Fruit fly (Drosophila melanogaster): ENCODE results near the gene CG3061.
A peak's percentile ranks its signal among the peaks of the same experiment; 100 is the strongest.

The CG3061 gene

DNA sequence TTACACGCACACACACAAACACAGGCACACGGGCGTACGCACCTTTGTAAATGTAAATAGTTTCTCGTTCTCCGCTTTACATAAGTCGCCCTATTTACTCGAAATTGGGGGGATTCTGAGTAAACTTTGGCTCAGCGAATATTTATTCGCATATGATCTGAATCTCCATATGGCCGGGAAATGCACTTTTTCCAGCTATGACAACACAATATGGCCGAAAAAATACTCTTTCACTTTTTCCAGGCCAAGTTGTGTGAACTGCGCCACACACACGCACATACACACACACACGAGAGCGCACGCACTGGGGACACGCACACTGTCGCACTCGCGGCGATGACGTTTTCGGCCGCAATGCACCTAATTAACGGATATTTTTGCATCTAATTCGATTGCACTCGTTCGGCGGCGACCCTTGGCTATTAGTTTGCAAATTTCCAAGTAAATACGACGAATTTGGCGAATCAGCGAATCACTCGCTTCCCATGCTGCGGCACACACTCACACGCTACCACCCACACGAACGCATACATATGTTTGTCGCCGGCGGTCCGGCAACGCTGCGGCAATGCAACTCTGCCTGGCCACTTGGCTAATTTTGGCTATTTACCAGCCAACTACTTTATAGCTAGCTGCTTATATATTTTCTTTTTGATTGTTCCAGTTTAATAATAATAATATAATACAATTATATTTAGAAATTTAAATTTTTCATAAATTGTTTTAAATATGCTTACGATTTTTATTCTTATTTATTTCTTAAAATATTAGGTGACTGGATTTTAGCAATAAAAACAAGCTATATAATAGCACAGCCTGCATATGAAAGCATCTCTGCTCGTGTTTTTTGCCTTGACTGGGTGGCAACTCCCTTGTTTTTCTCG is at the start of gene CG3061, which contains the start of gene rdx (continued):
- TF ChIP-seq oc (tag; optimal IDR thresholded peaks at IDR 0.05) (peak; percentile 1), zen2 (GFP tag; IDR thresholded peaks at IDR 0.05; ENCODE audit: partially characterized antibody) (no peak), cwo (GFP tag; optimal IDR thresholded peaks at IDR 0.05) (peak; percentile 28), NFAT (GFP tag; IDR thresholded peaks at IDR 0.05) (peak; percentile 33; the same call in 1 of the 2 replicates), kni (GFP tag; optimal IDR thresholded peaks at IDR 0.05) (peak; percentile 78), CG6813 (GFP tag; optimal IDR thresholded peaks at IDR 0.05) (no peak), bbx (GFP tag; IDR thresholded peaks at IDR 0.05; ENCODE audit: partially characterized antibody) (no peak; the same call in 1 of the 2 replicates), cg (GFP tag; optimal IDR thresholded peaks at IDR 0.05) (peak; percentile 99), Xbp1 (GFP tag; optimal IDR thresholded peaks at IDR 0.05) (peak; percentile 56), br (optimal IDR thresholded peaks at IDR 0.05) (no peak), klu (GFP tag; IDR thresholded peaks at IDR 0.05) (peak; percentile 78; the same call in 1 of the 2 replicates), rib (GFP tag; IDR thresholded peaks at IDR 0.05) (no peak), Ravus (GFP tag; IDR thresholded peaks at IDR 0.05) (no peak), HHEX (GFP tag; optimal IDR thresholded peaks at IDR 0.05) (no peak), tgo (GFP tag; IDR thresholded peaks at IDR 0.05) (peak; percentile 59), lov (optimal IDR thresholded peaks at IDR 0.05) (no peak), lov (GFP tag; IDR thresholded peaks at IDR 0.05) (no peak), ssp (GFP tag; IDR thresholded peaks at IDR 0.05) (no peak), Usf (GFP tag; optimal IDR thresholded peaks at IDR 0.05) (peak; percentile 51), dpn (GFP tag; optimal IDR thresholded peaks at IDR 0.05) (peak in 1 of 2 experiments; percentile 48), abd-A (tag; optimal IDR thresholded peaks at IDR 0.05) (peak; percentile 9), trh (GFP tag; optimal IDR thresholded peaks at IDR 0.05) (no peak), CG16863 (GFP tag; optimal IDR thresholded peaks at IDR 0.05) (no peak), E2f1 (GFP tag; IDR thresholded peaks at IDR 0.05) (no peak), tna (GFP tag; IDR thresholded peaks at IDR 0.05; ENCODE audit: partially characterized antibody) (no peak), CG8388 (GFP tag; optimal IDR thresholded peaks at IDR 0.05) (peak; percentile 31), CG10543 (GFP tag; optimal IDR thresholded peaks at IDR 0.05) (peak; percentile 86), ci (GFP tag; IDR thresholded peaks at IDR 0.05) (no peak), salm (tag; optimal IDR thresholded peaks at IDR 0.05) (no peak), bsh (GFP tag; optimal IDR thresholded peaks at IDR 0.05) (peak in 1 of 2 experiments; percentile 22), crp (GFP tag; optimal IDR thresholded peaks at IDR 0.05) (peak in 1 of 2 experiments; percentile 76), CG7745 (tag; optimal IDR thresholded peaks at IDR 0.05) (no peak), peb (GFP tag; IDR thresholded peaks at IDR 0.05) (0 out of 2 replicates have a peak, but pooled peaks have one; percentile 14), CG17612 (GFP tag; IDR thresholded peaks at IDR 0.05) (no peak), onecut (GFP tag; IDR thresholded peaks at IDR 0.05) (no peak), CG4282 (GFP tag; optimal IDR thresholded peaks at IDR 0.05) (no peak), CG14014 (GFP tag; IDR thresholded peaks at IDR 0.05) (peak; percentile 51; the same call in 1 of the 2 replicates), Hey (tag; optimal IDR thresholded peaks at IDR 0.05) (no peak), CG14050 (GFP tag; IDR thresholded peaks at IDR 0.05) (no peak), B-H2 (GFP tag; optimal IDR thresholded peaks at IDR 0.05) (peak; percentile 73), Dip3 (GFP tag; optimal IDR thresholded peaks at IDR 0.05) (no peak), Trl (optimal IDR thresholded peaks at IDR 0.05) (peak in 1 of 2 experiments; percentile 21), Trl (GFP tag; optimal IDR thresholded peaks at IDR 0.05) (no peak), sim (GFP tag; IDR thresholded peaks at IDR 0.05) (0 out of 2 replicates have a peak, but pooled peaks have one; percentile 8), CG18476 (GFP tag; optimal IDR thresholded peaks at IDR 0.05) (no peak), hbn (GFP tag; IDR thresholded peaks at IDR 0.05; ENCODE audit: partially characterized antibody) (no peak), sna (GFP tag; IDR thresholded peaks at IDR 0.05; ENCODE audit: partially characterized antibody) (no peak), CG34376 (GFP tag; optimal IDR thresholded peaks at IDR 0.05) (no peak), da (GFP tag; optimal IDR thresholded peaks at IDR 0.05) (no peak)
